Worm (Caenorhabditis elegans): ENCODE results near the gene ida-1.
A peak's percentile ranks its signal among the peaks of the same experiment; 100 is the strongest.

ida-1 gene

DNA sequence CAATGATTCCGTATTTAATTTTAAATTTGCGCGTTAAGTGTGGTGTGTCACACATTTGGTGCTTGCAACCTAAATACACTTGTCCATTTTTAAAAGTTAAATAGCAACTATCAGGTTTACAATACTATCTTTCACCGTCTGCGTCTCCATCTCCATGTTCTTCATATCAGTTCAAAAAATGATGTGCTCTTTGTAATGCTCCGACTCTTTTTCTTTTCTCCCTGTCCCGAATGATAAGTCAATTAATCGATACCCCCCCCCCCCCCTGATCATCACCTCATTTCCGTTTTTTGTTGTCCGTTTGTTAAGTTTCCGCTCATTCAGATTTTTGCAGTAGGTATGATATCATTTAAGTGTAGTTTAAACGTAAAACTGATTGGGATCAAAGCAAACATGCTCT, 58.8 kb downstream of the ida-1 start:
- TF ChIP-seq zag-1 (tag; optimal IDR thresholded peaks at IDR 0.05) = no peak
- peak; percentile 44 for TF ChIP-seq elt-2 (tag; optimal IDR thresholded peaks at IDR 0.05)
- no peak for TF ChIP-seq C16A3.4 (tag; optimal IDR thresholded peaks at IDR 0.05)
- TF ChIP-seq alr-1 (tag; optimal IDR thresholded peaks at IDR 0.05; ENCODE audit: borderline replicate concordance) = no peak
- no peak for TF ChIP-seq ceh-82 (tag; optimal IDR thresholded peaks at IDR 0.05)
- no peak for TF ChIP-seq efl-1 (optimal IDR thresholded peaks at IDR 0.05)
- peak in 1 of 2 experiments; percentile 77 for TF ChIP-seq efl-1 (GFP tag; optimal IDR thresholded peaks at IDR 0.05 in 1 of 2)
- no peak for TF ChIP-seq sptf-1 (tag; optimal IDR thresholded peaks at IDR 0.05)
- no peak for TF ChIP-seq aha-1 (tag; optimal IDR thresholded peaks at IDR 0.05)
- TF ChIP-seq sox-4 (tag; optimal IDR thresholded peaks at IDR 0.05) = no peak
- TF ChIP-seq hlh-17 (GFP tag; optimal IDR thresholded peaks at IDR 0.05; ENCODE audit: borderline replicate concordance) = no peak
- no peak for TF ChIP-seq unc-86 (tag; optimal IDR thresholded peaks at IDR 0.05)
- TF ChIP-seq skn-1 (tag; optimal IDR thresholded peaks at IDR 0.05) = no peak

DNA sequence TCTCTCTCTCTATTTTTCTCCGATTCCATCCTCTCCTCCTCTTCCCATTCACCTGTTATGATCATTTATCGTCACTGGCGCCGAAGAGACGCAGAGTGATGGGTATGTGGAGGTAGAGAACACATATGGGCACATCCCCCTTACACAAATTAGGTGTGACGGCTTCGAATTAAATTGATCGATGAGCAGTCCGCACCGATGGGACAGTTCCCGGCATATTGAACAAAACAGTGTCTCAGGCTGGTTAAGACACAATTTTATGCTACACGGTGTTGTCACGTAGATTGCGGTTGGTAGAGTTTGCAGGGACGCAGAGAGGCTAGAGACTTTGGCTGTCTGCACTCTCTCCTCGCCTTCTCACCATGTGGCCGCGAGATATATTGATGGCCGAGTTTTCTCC, 59.5 kb downstream of the ida-1 start, which contains the start of gene R12B2.7:
Gene R12B2.7, plus strand, starts transcription at position 247 of the 400 bp plus-strand sequence.
- TF ChIP-seq pax-3 (tag; optimal IDR thresholded peaks at IDR 0.05) (no peak), hpl-2 (GFP tag; optimal IDR thresholded peaks at IDR 0.05) (no peak), lin-14 (GFP tag; optimal IDR thresholded peaks at IDR 0.05) (peak; percentile 59), nhr-90 (tag; optimal IDR thresholded peaks at IDR 0.05; ENCODE audit: poor library complexity) (peak; percentile 39), nhr-11 (tag; optimal IDR thresholded peaks at IDR 0.05) (no peak), nhr-85 (tag) (peak; percentile 90), mdl-1 (tag; optimal IDR thresholded peaks at IDR 0.05) (peak in 1 of 2 experiments; percentile 10), nhr-19 (GFP tag; conservative IDR thresholded peaks at IDR 0.05) (peak; percentile 35), nhr-28 (tag; optimal IDR thresholded peaks at IDR 0.05) (no peak), tbx-2 (tag; optimal IDR thresholded peaks at IDR 0.05) (peak; percentile 53), lin-35 (GFP tag; optimal IDR thresholded peaks at IDR 0.05) (peak in 1 of 2 experiments; percentile 54), dpl-1 (GFP tag; optimal IDR thresholded peaks at IDR 0.05) (peak in 1 of 3 experiments; percentile 2), unc-130 (tag; optimal IDR thresholded peaks at IDR 0.05) (peak; percentile 58), sptf-1 (tag; optimal IDR thresholded peaks at IDR 0.05) (no peak), ces-1 (GFP tag; optimal IDR thresholded peaks at IDR 0.05) (no peak), elt-2 (tag; optimal IDR thresholded peaks at IDR 0.05) (no peak), nhr-71 (tag; optimal IDR thresholded peaks at IDR 0.05) (peak; percentile 57), sup-37 (GFP tag; optimal IDR thresholded peaks at IDR 0.05) (no peak), efl-1 (optimal IDR thresholded peaks at IDR 0.05) (peak in 1 of 2 experiments; percentile 14), efl-1 (GFP tag; optimal IDR thresholded peaks at IDR 0.05 in 1 of 2) (peak in 1 of 2 experiments; percentile 58), pag-3 (tag; optimal IDR thresholded peaks at IDR 0.05; ENCODE audit: borderline replicate concordance, insufficient read depth) (no peak), snu-23 (GFP tag; optimal IDR thresholded peaks at IDR 0.05) (peak; percentile 32), grh-1 (GFP tag; IDR thresholded peaks at IDR 0.05) (peak; percentile 42; the same call in 1 of the 2 replicates), lsy-2 (tag; optimal IDR thresholded peaks at IDR 0.05) (peak in 1 of 2 experiments; percentile 17), elt-3 (tag; optimal IDR thresholded peaks at IDR 0.05) (peak in 2 of 6 experiments; percentile 15 to 34), blmp-1 (tag; optimal IDR thresholded peaks at IDR 0.05) (peak; percentile 51), nhr-20 (tag; optimal IDR thresholded peaks at IDR 0.05) (peak; percentile 40)

All from whole organism, L1 larva.